Worm (Caenorhabditis elegans): ENCODE results near the gene egl-1.

- TF ChIP-seq ama-1 (optimal IDR thresholded peaks at IDR 0.05) (no peak), hnd-1 (tag; optimal IDR thresholded peaks at IDR 0.05) (no peak), pes-1 (GFP tag; IDR thresholded peaks at IDR 0.05) (no peak), flt-1 (GFP tag; IDR thresholded peaks at IDR 0.05) (no peak), ceh-36 (tag; optimal IDR thresholded peaks at IDR 0.05) (no peak), tbx-37 (GFP tag; conservative IDR thresholded peaks at IDR 0.05) (no peak), B0310.2 (tag; optimal IDR thresholded peaks at IDR 0.05) (no peak), F13C5.2 (tag; optimal IDR thresholded peaks at IDR 0.05) (no peak), ceh-13 (GFP tag; optimal IDR thresholded peaks at IDR 0.05) (no peak), ets-7 (tag; optimal IDR thresholded peaks at IDR 0.05) (no peak), tra-4 (tag; optimal IDR thresholded peaks at IDR 0.05) (no peak), scrt-1 (GFP tag; IDR thresholded peaks at IDR 0.05) (no peak), hmbx-1 (tag; optimal IDR thresholded peaks at IDR 0.05) (no peak)
Observed at ce11 chrV:14405647-14406046, 26.5 kb downstream of the egl-1 start.
